Worm (Caenorhabditis elegans): ENCODE measurements around the gene F58B4.5.

DNA sequence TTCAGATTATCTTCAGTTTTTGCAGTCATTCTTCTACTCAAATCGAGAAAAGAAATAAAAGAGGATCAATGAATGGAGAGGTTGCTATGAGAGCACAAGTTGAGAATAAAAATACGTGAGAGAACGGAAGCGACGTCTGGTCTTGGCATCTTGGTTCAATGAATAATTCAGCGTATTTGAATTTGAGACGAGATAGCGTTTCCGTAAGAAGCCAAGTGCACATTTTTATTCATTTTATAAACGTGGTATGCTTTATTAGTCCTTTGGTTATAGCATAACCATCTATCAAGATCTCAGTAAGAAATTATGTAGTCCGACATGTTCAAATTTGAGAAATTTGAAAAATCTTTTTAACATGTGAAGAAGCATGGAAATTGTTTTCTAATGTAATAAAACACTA, 14.1 kb upstream of the F58B4.5 start, which contains the start of gene F58B4.2:
- no peak for TF ChIP-seq nhr-76 (tag; optimal IDR thresholded peaks at IDR 0.05)
- no peak for TF ChIP-seq unc-62 (GFP tag; optimal IDR thresholded peaks at IDR 0.05)
- no peak for TF ChIP-seq mep-1 (tag; optimal IDR thresholded peaks at IDR 0.05)
- no peak for TF ChIP-seq unc-39 (tag; optimal IDR thresholded peaks at IDR 0.05)
- TF ChIP-seq nhr-2 (tag; optimal IDR thresholded peaks at IDR 0.05): no peak
- TF ChIP-seq nhr-12 (tag; optimal IDR thresholded peaks at IDR 0.05): no peak

Data from whole organism, mixed stage, embryonic.